Worm (Caenorhabditis elegans) whole organism, early embryonic: ENCODE measurements around the gene T26H10.2.

Experiments
- ama-1 ChIP-seq: fragments of 150-350 bp; optimal IDR thresholded peaks from 2 replicates; lab custom pipeline; 2014
- pes-1 ChIP-seq: fragments of 200-800 bp; sonication (Bioruptor generic); IDR thresholded peaks from 2 replicates; pipeline ENCODE4 v1.3.6; 2022; ENCODE audit warnings: missing genetic modification reagents, missing genetic modification characterization, missing compliant biosample characterization

DNA sequence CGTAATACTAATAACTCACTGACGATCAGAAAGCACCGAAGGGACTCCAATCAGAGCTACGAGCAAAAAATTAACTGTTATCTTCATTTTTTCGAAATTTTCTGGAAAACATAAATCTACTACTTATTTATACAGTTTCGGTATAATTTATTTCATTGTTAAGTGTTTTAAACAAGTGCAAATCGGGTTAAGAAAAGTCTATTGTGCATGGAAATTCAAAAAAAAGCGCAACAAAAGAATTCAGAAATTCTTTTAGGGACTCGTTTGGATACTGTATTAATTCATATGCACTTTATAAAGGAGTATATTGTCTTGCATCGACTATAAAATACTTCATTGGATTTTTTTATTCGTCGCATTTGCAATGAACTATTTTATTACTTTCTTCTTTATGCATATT is 47.7 kb upstream of the T26H10.2 start, which contains the start of the genes nas-20 and nas-21:
- TF ChIP-seq ama-1 (lab: Kevin White, UChicago) (no peak), pes-1 (GFP tag; lab: Robert Waterston, UW) (no peak)
